4 fruit fly cellular contexts compared by ENCODE assay signal in the genomic region with DNA sequence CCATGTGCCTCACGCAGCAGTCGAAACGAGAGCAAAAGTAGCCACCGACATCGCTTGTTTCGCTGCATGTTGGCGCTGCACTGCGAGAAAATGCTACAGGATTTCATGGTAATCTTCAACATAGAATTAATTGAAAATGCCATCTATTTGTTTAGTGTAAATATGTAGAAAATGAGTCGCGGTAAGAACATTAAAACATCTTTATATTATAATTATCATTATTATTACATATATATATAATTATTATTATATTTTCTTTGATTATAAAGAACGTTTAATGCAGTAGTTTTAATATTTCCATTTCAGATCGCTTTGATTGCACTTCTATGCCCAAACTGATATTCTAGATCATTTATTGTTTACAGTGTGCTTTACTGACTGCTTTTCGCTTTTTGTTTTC.
A peak's percentile ranks its signal among the peaks of the same experiment; 100 is the strongest.
TF ChIP-seq lines count a peak whose summit lies in the region.

No protein-coding gene starts in this region.

- no peak for TF ChIP-seq CTCF in whole organism, embryonic (GFP tag; optimal IDR thresholded peaks at IDR 0.05; lab: Kevin White, UChicago)

TF ChIP-seq in whole organism, embryonic, 481 proteins besides CTCF, POLR2A, EP300 and RAD21 (continues in another document):
- TF ChIP-seq CG17829 (tag; optimal IDR thresholded peaks at IDR 0.05; lab: Kevin White, UChicago) (peak; percentile 1), crp (GFP tag; optimal IDR thresholded peaks at IDR 0.05; lab: Kevin White, UChicago) (no peak), lbe (GFP tag; optimal IDR thresholded peaks at IDR 0.05; lab: Kevin White, UChicago) (no peak), CG13123 (GFP tag; optimal IDR thresholded peaks at IDR 0.05; lab: Kevin White, UChicago) (no peak), CG15514 (GFP tag; optimal IDR thresholded peaks at IDR 0.05; lab: Kevin White, UChicago) (no peak), CG1529 (GFP tag; optimal IDR thresholded peaks at IDR 0.05; lab: Kevin White, UChicago) (peak; percentile 10), D (optimal IDR thresholded peaks at IDR 0.05; lab: Kevin White, UChicago) (no peak), D (GFP tag; optimal IDR thresholded peaks at IDR 0.05; lab: Kevin White, UChicago) (no peak), ken (GFP tag; IDR thresholded peaks at IDR 0.05; lab: Robert Waterston, UW) (no peak), unpg (GFP tag; optimal IDR thresholded peaks at IDR 0.05; lab: Kevin White, UChicago) (peak; percentile 6), Pdp1 (GFP tag; optimal IDR thresholded peaks at IDR 0.05; lab: Kevin White, UChicago) (no peak), al (GFP tag; IDR thresholded peaks at IDR 0.05; lab: Robert Waterston, UW) (no peak), sisA (GFP tag; IDR thresholded peaks at IDR 0.05; lab: Robert Waterston, UW) (no peak), CG3163 (GFP tag; optimal IDR thresholded peaks at IDR 0.05; lab: Kevin White, UChicago) (no peak), hkb (optimal IDR thresholded peaks at IDR 0.05; lab: Kevin White, UChicago) (no peak), hkb (GFP tag; IDR thresholded peaks at IDR 0.05; lab: Robert Waterston, UW) (no peak), HmgZ (tag; optimal IDR thresholded peaks at IDR 0.05; lab: Kevin White, UChicago) (no peak), slou (GFP tag; optimal IDR thresholded peaks at IDR 0.05; lab: Kevin White, UChicago) (no peak), ranshi (GFP tag; IDR thresholded peaks at IDR 0.05; lab: Robert Waterston, UW) (no peak), CG14965 (GFP tag; optimal IDR thresholded peaks at IDR 0.05; lab: Kevin White, UChicago; ENCODE audit: borderline replicate concordance) (no peak), Awh (GFP tag; IDR thresholded peaks at IDR 0.05; lab: Robert Waterston, UW) (no peak), phol (tag; optimal IDR thresholded peaks at IDR 0.05; lab: Kevin White, UChicago) (peak; percentile 16), CG11093 (GFP tag; IDR thresholded peaks at IDR 0.05; lab: Robert Waterston, UW) (no peak)

TF ChIP-seq in whole organism, prepupa, 60 proteins besides CTCF, POLR2A, EP300 and RAD21 (continues in another document):
- TF ChIP-seq net (GFP tag; optimal IDR thresholded peaks at IDR 0.05; lab: Kevin White, UChicago): peak; percentile 25
- TF ChIP-seq CG8319 (GFP tag; optimal IDR thresholded peaks at IDR 0.05; lab: Kevin White, UChicago): peak; percentile 12
- peak; percentile 36 for TF ChIP-seq CG11294 (GFP tag; IDR thresholded peaks at IDR 0.05; lab: Robert Waterston, UW)
- TF ChIP-seq svp (GFP tag; lab: Kevin White, UChicago): peak; percentile 55
- peak; percentile 71 for TF ChIP-seq CG34406 (GFP tag; optimal IDR thresholded peaks at IDR 0.05; lab: Kevin White, UChicago)
- peak; percentile 41 for TF ChIP-seq Sox15 (GFP tag; optimal IDR thresholded peaks at IDR 0.05; lab: Kevin White, UChicago)
- TF ChIP-seq CG1621 (tag; optimal IDR thresholded peaks at IDR 0.05; lab: Kevin White, UChicago): no peak
- TF ChIP-seq topi (GFP tag; optimal IDR thresholded peaks at IDR 0.05; lab: Kevin White, UChicago): no peak
- TF ChIP-seq CG3032 (tag; optimal IDR thresholded peaks at IDR 0.05; lab: Kevin White, UChicago): peak; percentile 49
- TF ChIP-seq lz (GFP tag; optimal IDR thresholded peaks at IDR 0.05; lab: Kevin White, UChicago): peak; percentile 16
- TF ChIP-seq Hr4 (GFP tag; optimal IDR thresholded peaks at IDR 0.05; lab: Kevin White, UChicago): peak; percentile 41
- TF ChIP-seq CG7368 (GFP tag; optimal IDR thresholded peaks at IDR 0.05; lab: Kevin White, UChicago): peak; percentile 32
- TF ChIP-seq achi (GFP tag; optimal IDR thresholded peaks at IDR 0.05; lab: Kevin White, UChicago): peak; percentile 77
- peak; percentile 54 for TF ChIP-seq CG6792 (GFP tag; optimal IDR thresholded peaks at IDR 0.05; lab: Kevin White, UChicago)
- no peak for TF ChIP-seq Sox102F (GFP tag; optimal IDR thresholded peaks at IDR 0.05; lab: Kevin White, UChicago)
- TF ChIP-seq Met (GFP tag; optimal IDR thresholded peaks at IDR 0.05; lab: Kevin White, UChicago): peak; percentile 9
- peak; percentile 23 for TF ChIP-seq CG6808 (GFP tag; optimal IDR thresholded peaks at IDR 0.05; lab: Kevin White, UChicago)
- no peak for TF ChIP-seq CG31627 (GFP tag; optimal IDR thresholded peaks at IDR 0.05; lab: Kevin White, UChicago)
- peak in 1 of 2 experiments; percentile 21 for TF ChIP-seq salr (GFP tag; optimal IDR thresholded peaks at IDR 0.05; lab: Kevin White, UChicago)
- TF ChIP-seq OdsH (GFP tag; optimal IDR thresholded peaks at IDR 0.05; lab: Kevin White, UChicago): peak; percentile 69
- TF ChIP-seq acj6 (GFP tag; optimal IDR thresholded peaks at IDR 0.05; lab: Kevin White, UChicago): peak; percentile 40
- no peak for TF ChIP-seq Hr38 (GFP tag; optimal IDR thresholded peaks at IDR 0.05; lab: Kevin White, UChicago)
- peak; percentile 66 for TF ChIP-seq eg (GFP tag; IDR thresholded peaks at IDR 0.05; lab: Robert Waterston, UW)

TF ChIP-seq in whole organism, pupa, 21 proteins besides CTCF, POLR2A, EP300 and RAD21:
- TF ChIP-seq CG12605 (GFP tag; IDR thresholded peaks at IDR 0.05; lab: Robert Waterston, UW) (0 out of 2 replicates have a peak, but pooled peaks have one; percentile 38), CG9948 (tag; optimal IDR thresholded peaks at IDR 0.05; lab: Kevin White, UChicago) (peak; percentile 58), CG13204 (GFP tag; optimal IDR thresholded peaks at IDR 0.05; lab: Kevin White, UChicago) (no peak), CG15710 (tag; optimal IDR thresholded peaks at IDR 0.05; lab: Kevin White, UChicago) (peak; percentile 63), CG14655 (GFP tag; optimal IDR thresholded peaks at IDR 0.05; lab: Kevin White, UChicago) (peak; percentile 57), CG8159 (tag; optimal IDR thresholded peaks at IDR 0.05; lab: Kevin White, UChicago) (peak; percentile 58), CG32121 (GFP tag; IDR thresholded peaks at IDR 0.05; lab: Robert Waterston, UW) (peak; percentile 61), CG8301 (tag; optimal IDR thresholded peaks at IDR 0.05; lab: Kevin White, UChicago) (peak; percentile 23), Snoo (tag; optimal IDR thresholded peaks at IDR 0.05; lab: Kevin White, UChicago) (peak; percentile 54), gl (tag; optimal IDR thresholded peaks at IDR 0.05; lab: Kevin White, UChicago) (no peak), D1 (tag; optimal IDR thresholded peaks at IDR 0.05; lab: Kevin White, UChicago) (no peak), CG10348 (GFP tag; IDR thresholded peaks at IDR 0.05; lab: Robert Waterston, UW) (no peak), CG4496 (GFP tag; IDR thresholded peaks at IDR 0.05; lab: Robert Waterston, UW) (peak; percentile 47; the same call in 1 of the 3 replicates), Pif1A (GFP tag; optimal IDR thresholded peaks at IDR 0.05; lab: Kevin White, UChicago) (peak; percentile 19), CG34367 (tag; optimal IDR thresholded peaks at IDR 0.05; lab: Kevin White, UChicago) (peak; percentile 37), Pif1B (GFP tag; optimal IDR thresholded peaks at IDR 0.05; lab: Kevin White, UChicago) (peak; percentile 29), Ets98B (GFP tag; IDR thresholded peaks at IDR 0.05; lab: Robert Waterston, UW) (peak; percentile 44; the same call in 1 of the 2 replicates), rn (GFP tag; IDR thresholded peaks at IDR 0.05; lab: Robert Waterston, UW) (no peak), EcR (GFP tag; optimal IDR thresholded peaks at IDR 0.05; lab: Kevin White, UChicago) (no peak), fd96Ca (GFP tag; IDR thresholded peaks at IDR 0.05; lab: Robert Waterston, UW) (no peak; the same call in 2 of the 3 replicates), CG17806 (tag; optimal IDR thresholded peaks at IDR 0.05; lab: Kevin White, UChicago) (peak; percentile 16)

TF ChIP-seq in whole organism, wandering third instar larva, 38 proteins besides CTCF, POLR2A, EP300 and RAD21 (continues in another document):
- TF ChIP-seq foxo (GFP tag; optimal IDR thresholded peaks at IDR 0.05; lab: Kevin White, UChicago) (no peak), br (GFP tag; optimal IDR thresholded peaks at IDR 0.05; lab: Kevin White, UChicago) (no peak), HLH106 (tag; optimal IDR thresholded peaks at IDR 0.05; lab: Kevin White, UChicago) (peak; percentile 23), Dfd (GFP tag; optimal IDR thresholded peaks at IDR 0.05; lab: Kevin White, UChicago) (no peak), Rel (GFP tag; optimal IDR thresholded peaks at IDR 0.05; lab: Kevin White, UChicago) (no peak), Rel (tag; optimal IDR thresholded peaks at IDR 0.05; lab: Kevin White, UChicago) (no peak), lola (GFP tag; optimal IDR thresholded peaks at IDR 0.05; lab: Kevin White, UChicago) (no peak), CG32264 (GFP tag; optimal IDR thresholded peaks at IDR 0.05; lab: Kevin White, UChicago) (no peak), GATAd (GFP tag; optimal IDR thresholded peaks at IDR 0.05; lab: Kevin White, UChicago) (no peak), Myc (optimal IDR thresholded peaks at IDR 0.05; lab: Kevin White, UChicago) (no peak), Sp1 (GFP tag; optimal IDR thresholded peaks at IDR 0.05; lab: Kevin White, UChicago) (peak; percentile 33), psq (GFP tag; optimal IDR thresholded peaks at IDR 0.05; lab: Kevin White, UChicago) (peak; percentile 19), Jra (GFP tag; optimal IDR thresholded peaks at IDR 0.05; lab: Kevin White, UChicago) (no peak), dmrt93B (GFP tag; optimal IDR thresholded peaks at IDR 0.05; lab: Kevin White, UChicago) (peak; percentile 12), Hr78 (GFP tag; optimal IDR thresholded peaks at IDR 0.05; lab: Kevin White, UChicago) (no peak), jim (GFP tag; optimal IDR thresholded peaks at IDR 0.05; lab: Kevin White, UChicago) (no peak), Hr83 (GFP tag; optimal IDR thresholded peaks at IDR 0.05; lab: Kevin White, UChicago; ENCODE audit: poor library complexity, severe bottlenecking) (no peak), CrebA (GFP tag; optimal IDR thresholded peaks at IDR 0.05; lab: Kevin White, UChicago; ENCODE audit: borderline replicate concordance) (no peak), dsf (GFP tag; optimal IDR thresholded peaks at IDR 0.05; lab: Kevin White, UChicago; ENCODE audit: borderline replicate concordance) (no peak), Vsx2 (GFP tag; optimal IDR thresholded peaks at IDR 0.05; lab: Kevin White, UChicago; ENCODE audit: partially characterized antibody) (no peak), rgr (GFP tag; optimal IDR thresholded peaks at IDR 0.05; lab: Kevin White, UChicago) (no peak), ey (GFP tag; optimal IDR thresholded peaks at IDR 0.05; lab: Kevin White, UChicago) (no peak), Hnf4 (GFP tag; optimal IDR thresholded peaks at IDR 0.05; lab: Kevin White, UChicago) (no peak), CG9705 (GFP tag; optimal IDR thresholded peaks at IDR 0.05; lab: Kevin White, UChicago) (no peak), woc (GFP tag; optimal IDR thresholded peaks at IDR 0.05; lab: Kevin White, UChicago) (no peak), N (GFP tag; optimal IDR thresholded peaks at IDR 0.05; lab: Kevin White, UChicago) (no peak), Mio (GFP tag; optimal IDR thresholded peaks at IDR 0.05; lab: Kevin White, UChicago) (no peak), sv (GFP tag; optimal IDR thresholded peaks at IDR 0.05; lab: Kevin White, UChicago) (no peak), Abd-B (GFP tag; optimal IDR thresholded peaks at IDR 0.05; lab: Kevin White, UChicago) (no peak)
